Fruit fly (Drosophila melanogaster) whole organism, larva: ENCODE measurements around the gene CG18213.

Source experiments
- noc ChIP-seq: fragments of 200-800 bp; sonication (Bioruptor generic); optimal IDR thresholded peaks from 3 replicates; lab custom pipeline; 2019; ENCODE audit warnings: missing biosample characterization, mild to moderate bottlenecking, missing genetic modification characterization, moderate library complexity

Gene CG18213

dm6 chr3R:17066077-17066476 is 26.1 kb upstream of the CG18213 start:
- no peak for TF ChIP-seq noc (tag; lab: Kevin White, UChicago)

DNA sequence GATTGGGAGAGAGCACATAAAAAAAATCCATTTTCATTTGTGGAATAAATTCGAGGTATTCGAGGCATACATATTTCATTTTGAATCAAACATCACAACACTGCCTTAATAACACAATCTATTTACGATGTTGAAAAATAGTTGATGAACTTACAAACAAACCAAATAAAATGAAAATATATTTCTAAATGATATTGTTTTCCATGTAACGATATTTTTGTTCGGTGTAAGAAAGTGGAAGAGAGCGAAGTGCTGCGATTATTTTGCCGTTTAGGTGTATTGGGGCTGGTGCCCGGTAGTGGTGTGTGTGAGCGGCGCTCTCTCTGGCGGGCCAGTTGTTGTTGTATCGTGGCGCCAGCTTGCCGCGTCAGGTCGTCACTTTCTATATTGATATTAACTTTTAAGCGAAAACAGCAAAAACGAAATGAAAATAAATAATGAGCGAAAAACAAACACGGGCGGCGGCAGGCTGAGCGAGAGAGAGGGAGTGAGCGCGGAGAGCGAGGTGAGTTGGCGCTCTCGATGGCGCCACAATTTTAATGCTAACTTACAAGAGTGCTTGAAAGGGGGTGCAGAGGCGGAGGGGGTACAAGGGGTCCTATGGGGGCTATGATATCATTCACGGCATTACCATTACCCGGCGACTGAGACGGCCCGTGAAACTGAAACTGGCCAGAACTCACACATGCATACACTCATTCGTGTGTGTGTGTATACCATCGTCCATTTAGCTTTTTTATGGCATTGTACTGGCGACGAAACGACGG is 25.2 kb upstream of the CG18213 start:
- peak; percentile 98 for TF ChIP-seq noc (tag; lab: Kevin White, UChicago)

- TF ChIP-seq noc (tag; lab: Kevin White, UChicago): peak; percentile 17
These were observed 23.8 kb upstream of the CG18213 start for dm6 chr3R:17063763-17064162.

DNA sequence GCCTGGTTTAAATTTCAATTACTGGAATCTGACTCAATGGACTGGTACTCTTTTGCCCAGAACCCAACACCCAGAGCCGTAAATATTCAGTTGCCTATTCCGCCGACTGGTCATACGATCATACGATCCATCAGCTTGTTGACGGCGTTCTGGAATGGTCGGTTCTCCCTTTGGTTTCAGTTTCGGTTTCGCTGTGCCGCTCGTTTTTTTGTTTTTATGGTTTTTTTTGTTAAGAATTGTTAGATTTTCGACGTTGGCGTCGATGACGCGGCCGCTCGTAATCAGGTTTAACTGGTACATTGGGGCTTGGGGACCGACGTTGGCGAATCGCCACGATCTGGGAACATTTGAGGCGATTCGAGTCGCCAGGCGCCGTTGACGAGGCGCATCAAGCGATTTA is 22.7 kb upstream of the CG18213 start:
- no peak for TF ChIP-seq noc (tag; lab: Kevin White, UChicago)

DNA sequence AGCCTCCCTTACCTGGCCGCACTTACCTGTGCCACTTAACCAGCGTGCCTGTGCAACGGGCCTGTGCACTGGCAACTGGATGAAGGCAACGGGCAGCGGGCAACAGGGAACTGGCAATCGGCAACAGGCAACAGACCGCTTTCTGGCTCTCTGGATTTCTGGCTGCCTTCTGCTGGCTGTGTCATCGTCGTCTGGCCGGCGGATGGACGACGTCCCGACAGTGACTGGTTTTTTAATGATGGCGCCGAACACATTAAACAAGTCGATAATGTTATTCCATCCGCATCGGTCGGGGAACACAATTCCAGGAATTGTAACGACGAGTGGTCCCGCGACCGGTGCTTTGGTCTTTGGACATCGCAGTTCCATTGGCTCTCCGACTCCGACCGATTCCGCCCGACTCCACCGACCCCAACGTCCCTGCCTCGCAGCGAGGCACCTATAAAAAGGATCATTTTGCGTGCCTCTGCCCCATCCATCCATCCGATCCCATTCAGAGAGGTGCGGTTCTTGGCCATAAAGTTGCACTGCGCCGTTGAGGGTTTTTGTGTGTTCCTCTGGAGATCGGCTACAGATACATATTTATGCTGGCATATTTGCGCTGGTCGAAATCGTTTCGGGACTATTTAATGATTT is 21.9 kb upstream of the CG18213 start:
- no peak for TF ChIP-seq noc (tag; lab: Kevin White, UChicago)

DNA sequence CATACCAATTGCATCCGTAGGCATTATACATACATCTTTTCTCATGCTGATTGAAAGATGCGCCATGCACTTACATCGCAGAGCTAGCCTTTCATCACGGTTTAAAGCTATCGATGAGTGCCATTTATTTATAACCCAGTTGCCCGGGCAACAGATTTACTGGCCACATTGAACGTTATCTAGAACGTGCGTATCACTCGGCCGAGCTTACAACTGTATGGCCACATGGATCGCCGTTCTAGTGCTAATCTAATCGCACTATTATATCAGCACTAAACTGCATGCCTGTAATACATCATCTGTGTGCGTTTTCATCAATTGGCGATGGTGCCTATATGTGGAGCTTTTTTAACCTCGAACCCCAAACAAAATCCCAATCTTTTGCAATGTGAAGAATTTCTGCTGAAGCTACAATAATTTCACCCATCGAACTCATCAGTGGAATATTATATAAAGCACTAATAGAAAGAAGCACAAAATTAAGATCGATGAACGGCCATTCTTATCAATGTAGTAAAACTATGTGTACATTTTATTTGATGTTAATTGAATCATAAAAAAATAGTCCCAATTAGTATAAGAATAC is 20.9 kb upstream of the CG18213 start:
- no peak for TF ChIP-seq noc (tag; lab: Kevin White, UChicago)

dm6 chr3R:17060244-17060664 is 20.3 kb upstream of the CG18213 start:
- TF ChIP-seq noc (tag; lab: Kevin White, UChicago): peak; percentile 71

DNA sequence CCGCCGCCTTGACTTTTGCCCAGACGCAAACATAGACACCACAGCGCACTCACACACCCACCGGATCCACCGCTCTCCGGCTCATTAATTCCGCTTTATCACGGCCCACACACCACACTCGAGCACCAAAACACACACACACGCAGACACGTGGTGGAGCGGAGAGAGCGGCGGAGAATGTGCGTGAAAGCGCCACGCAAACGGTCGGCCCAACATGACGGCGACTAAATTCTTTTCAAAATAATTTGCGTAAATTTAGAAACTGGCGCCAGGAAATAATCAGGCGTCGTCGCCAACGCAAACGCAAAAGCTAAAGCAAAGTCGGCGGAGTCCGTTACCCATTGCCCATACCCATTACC is 19.8 kb upstream of the CG18213 start:
- TF ChIP-seq noc (tag; lab: Kevin White, UChicago): no peak

DNA sequence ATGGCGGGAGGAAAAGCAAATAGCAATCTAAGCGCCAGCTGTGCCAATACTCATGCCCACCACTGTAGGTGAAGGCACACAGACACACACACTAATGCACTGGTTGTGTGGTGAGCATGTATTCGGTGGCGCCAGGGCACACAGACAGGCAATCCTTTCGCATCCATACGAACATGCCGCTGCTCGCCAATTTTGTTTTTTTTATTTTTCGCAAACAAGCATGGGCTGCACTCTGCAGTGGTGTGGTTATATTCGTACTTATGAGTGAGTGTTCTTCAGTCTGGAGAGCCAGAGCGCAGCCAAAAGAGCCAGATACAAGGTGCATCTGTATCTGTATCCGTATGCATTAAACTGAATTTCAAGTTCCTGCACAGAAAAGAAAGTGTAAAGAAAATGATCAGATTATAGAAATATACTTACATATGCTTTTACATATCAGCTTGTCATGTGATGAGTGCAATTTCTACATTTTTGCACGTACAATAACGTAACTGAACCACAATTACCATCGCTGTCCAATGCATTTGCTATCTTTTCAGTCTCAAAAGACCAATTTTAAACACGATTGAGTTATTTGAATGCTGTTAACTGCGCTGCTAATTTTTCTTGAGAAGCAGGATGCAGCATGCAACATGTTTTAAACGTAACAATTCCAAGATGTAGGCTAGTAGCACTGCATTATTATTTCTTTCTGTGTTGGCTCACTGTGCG is 19.3 kb upstream of the CG18213 start:
- TF ChIP-seq noc (tag; lab: Kevin White, UChicago): no peak

- TF ChIP-seq noc (tag; lab: Kevin White, UChicago): no peak
These were observed 16.9 kb upstream of the CG18213 start for dm6 chr3R:17056905-17057251.

- peak; percentile 88 for TF ChIP-seq noc (tag; lab: Kevin White, UChicago)
These were observed 16.3 kb upstream of the CG18213 start for dm6 chr3R:17056183-17056904.

- no peak for TF ChIP-seq noc (tag; lab: Kevin White, UChicago)
These were observed 14.5 kb upstream of the CG18213 start for dm6 chr3R:17054528-17054927.

DNA sequence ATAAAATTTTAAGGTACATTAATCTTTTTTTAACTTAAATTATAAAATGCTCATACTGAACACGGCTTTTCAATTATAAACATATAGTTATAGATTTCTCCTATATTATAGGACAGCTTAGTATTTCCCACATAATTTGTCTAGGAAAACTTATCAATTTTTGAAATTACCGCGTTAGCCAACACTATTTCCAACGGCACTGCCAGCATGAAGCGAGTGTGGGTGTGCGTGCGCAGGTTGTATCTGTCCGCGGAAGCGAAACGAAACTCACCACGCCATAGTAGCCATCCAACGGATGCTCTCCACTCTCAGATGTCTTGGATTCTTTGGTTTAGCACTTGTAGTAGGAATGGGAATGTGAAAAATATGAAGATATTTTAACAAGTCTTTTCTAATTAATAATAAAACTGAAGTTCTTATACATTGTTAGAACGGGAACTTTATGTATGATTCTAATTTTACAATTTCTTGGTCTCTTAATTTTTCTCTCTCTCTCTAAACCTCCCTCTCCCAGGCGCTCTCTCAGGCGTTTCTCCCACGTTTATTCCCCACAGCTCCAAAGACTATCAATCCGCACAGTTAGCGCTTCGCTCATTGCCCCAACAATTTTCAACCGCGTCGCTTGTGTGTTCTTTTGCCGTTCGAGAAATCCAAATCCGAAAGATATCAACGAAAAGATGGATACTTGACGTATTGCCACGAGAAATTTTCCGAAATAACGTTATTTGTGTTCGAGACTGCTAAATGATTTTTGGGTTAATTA is 13.6 kb upstream of the CG18213 start, which contains the start of gene Dad:
TSS of gene Dad (plus strand) at position 593 of the 763 bp plus-strand sequence.
- TF ChIP-seq noc (tag; lab: Kevin White, UChicago): peak; percentile 7

DNA sequence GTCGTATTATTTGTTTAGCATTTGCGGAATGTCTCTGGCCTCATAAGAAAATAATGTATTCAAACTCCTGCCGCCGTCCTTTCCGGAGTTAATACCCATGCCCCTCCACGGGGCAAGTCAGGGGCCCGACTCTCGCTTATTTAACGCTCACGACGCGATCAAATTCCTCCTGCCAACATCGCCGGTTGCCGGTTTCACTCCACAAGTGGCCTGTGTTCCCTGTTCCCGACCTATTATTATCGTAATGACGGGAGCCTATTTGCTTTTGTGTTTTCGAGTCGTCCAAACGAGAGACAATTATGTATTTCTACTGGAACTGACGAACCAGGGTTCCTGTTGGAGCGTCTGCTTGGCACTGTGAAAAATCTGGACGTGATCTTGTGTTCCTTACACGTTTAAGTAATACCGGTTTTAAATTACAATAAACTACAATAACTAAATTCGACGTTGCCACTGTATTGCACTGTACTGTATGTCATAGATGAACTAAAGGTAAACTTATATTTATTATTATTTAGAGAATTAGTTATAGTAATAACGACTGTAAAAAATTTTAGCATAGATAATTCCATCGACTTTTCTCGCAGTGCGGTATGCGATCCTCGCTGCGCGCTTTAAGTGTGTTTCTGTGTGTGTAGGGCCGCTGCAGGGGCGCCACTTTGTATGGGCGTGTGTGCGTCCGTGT is 12.6 kb upstream of the CG18213 start:
- TF ChIP-seq noc (tag; lab: Kevin White, UChicago): no peak
